Worm (Caenorhabditis elegans) whole organism, L2 larva: ENCODE data around the gene srg-11.

Source experiments
- R02D3.7 ChIP-seq: fragments of 150-350 bp; optimal IDR thresholded peaks from 2 replicates; lab custom pipeline; 2014; ENCODE audit warnings: missing biosample characterization, missing genetic modification characterization
- Y55F3AM.14 ChIP-seq: fragments of 200-800 bp; sonication (Bioruptor generic); optimal IDR thresholded peaks from 2 replicates; lab custom pipeline; 2018; ENCODE audit warnings: mild to moderate bottlenecking, missing genetic modification characterization, missing compliant biosample characterization
- blmp-1 ChIP-seq: sonication (generic microtip); optimal IDR thresholded peaks from 2 replicates; lab custom pipeline; 2017; ENCODE audit warnings: missing genetic modification characterization, mild to moderate bottlenecking, missing compliant biosample characterization, antibody characterized with exemption, moderate library complexity; ENCODE audit not compliant: insufficient read depth
- lin-11 ChIP-seq: fragments of 150-350 bp; sonication (generic microtip); optimal IDR thresholded peaks from 2 replicates; lab custom pipeline; 2014; ENCODE audit warnings: missing biosample characterization, missing genetic modification characterization, inconsistent platforms, mixed read lengths
- lin-39 ChIP-seq: fragments of 150-350 bp; optimal IDR thresholded peaks from 2 replicates; lab custom pipeline; 2014; ENCODE audit warnings: missing biosample characterization, missing genetic modification reagents, missing genetic modification characterization
- unc-62 ChIP-seq: fragments of 150-350 bp; optimal IDR thresholded peaks from 2 replicates; lab custom pipeline; 2014; ENCODE audit warnings: missing biosample characterization, missing genetic modification reagents, missing genetic modification characterization

- peak; percentile 32 for TF ChIP-seq lin-11 (tag; lab: Kevin White, UChicago)
- no peak for TF ChIP-seq R02D3.7
- no peak for TF ChIP-seq blmp-1 (tag; lab: Kevin White, UChicago)
- TF ChIP-seq Y55F3AM.14 (GFP tag; lab: Kevin White, UChicago), result no peak
- no peak for TF ChIP-seq unc-62 (GFP tag; lab: Kevin White, UChicago)
- TF ChIP-seq lin-39 (tag; lab: Kevin White, UChicago), result no peak
These were observed 40.9 kb downstream of the srg-11 start, which contains the start of gene emb-5 for ce11 chrIII:4720620-4721227.
